Fruit fly (Drosophila melanogaster): ENCODE data around the gene CG31482.

DNA sequence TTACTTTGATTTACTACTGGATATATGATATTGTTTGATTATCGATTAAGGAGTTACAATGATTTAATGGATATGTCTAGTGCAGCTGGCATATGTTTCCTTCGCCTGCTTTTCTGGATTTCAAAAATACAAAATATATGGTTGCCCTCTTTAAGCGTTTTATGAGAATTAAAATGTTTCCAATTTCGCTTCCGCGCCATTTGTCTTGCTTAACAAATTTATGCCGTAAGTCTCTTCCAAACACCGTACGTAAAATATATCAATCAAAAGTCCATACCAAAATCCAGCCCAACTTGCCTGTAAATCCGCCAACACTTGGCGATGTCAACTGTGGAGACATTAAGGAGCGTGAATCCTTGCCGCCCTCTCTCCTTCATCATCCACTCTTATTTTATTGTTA, 28.2 kb downstream of the CG31482 start, which contains the start of gene CG15177:
- TF ChIP-seq dsf (GFP tag; optimal IDR thresholded peaks at IDR 0.05; ENCODE audit: borderline replicate concordance) (no peak), Dif (GFP tag; optimal IDR thresholded peaks at IDR 0.05; ENCODE audit: partially characterized antibody) (no peak), pan (optimal IDR thresholded peaks at IDR 0.05) (no peak), CrebA (GFP tag; optimal IDR thresholded peaks at IDR 0.05; ENCODE audit: borderline replicate concordance) (no peak), Mio (GFP tag; optimal IDR thresholded peaks at IDR 0.05) (no peak)

Data from whole organism, wandering third instar larva.